Worm (Caenorhabditis elegans): ENCODE results near the gene ZK632.2.

DNA sequence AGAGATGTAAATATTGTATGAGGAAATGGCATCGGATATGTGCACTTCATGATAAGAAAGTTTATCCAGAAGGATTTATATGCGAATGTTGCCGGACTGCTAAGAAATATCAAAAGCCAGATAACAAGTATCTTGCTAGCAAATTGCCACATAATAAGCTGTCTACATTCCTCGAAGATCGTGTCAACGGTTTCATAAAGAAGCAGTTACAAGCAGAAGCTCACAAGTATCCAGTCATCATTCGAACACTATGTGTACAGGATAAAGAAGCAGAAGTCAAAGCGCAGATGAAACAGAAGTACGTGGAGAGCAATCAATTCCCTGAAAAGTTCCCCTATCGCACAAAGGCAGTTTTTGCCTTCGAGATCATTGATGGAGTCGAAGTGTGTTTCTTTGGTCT is 28.3 kb upstream of the ZK632.2 start:
- TF ChIP-seq nhr-10 (tag; optimal IDR thresholded peaks at IDR 0.05) (no peak), snpc-4 (tag; optimal IDR thresholded peaks at IDR 0.05) (no peak), unc-55 (GFP tag; optimal IDR thresholded peaks at IDR 0.05) (no peak), mdl-1 (tag; optimal IDR thresholded peaks at IDR 0.05) (no peak)
